Fruit fly (Drosophila melanogaster) whole organism: Measurements from ENCODE around the gene CG15445.

Source experiments
- CG8478 ChIP-seq: fragments of >200 bp; optimal IDR thresholded peaks from 2 replicates; lab custom pipeline; 2018; ENCODE audit warnings: inconsistent platforms
- Dll ChIP-seq: fragments of >200 bp; optimal IDR thresholded peaks from 2 replicates; lab custom pipeline; 2017
- EcR ChIP-seq, 2 experiments: fragments of >200 bp; optimal IDR thresholded peaks; 2 replicates each; lab custom pipeline; 2017; ENCODE audit warnings: missing biosample characterization in 2 of 2, missing genetic modification characterization in 2 of 2, missing genetic modification reagents in 2 of 2
- pan ChIP-seq: fragments of >200 bp; optimal IDR thresholded peaks from 2 replicates; lab custom pipeline; 2017
- psq ChIP-seq: fragments of >200 bp; optimal IDR thresholded peaks from 2 replicates; lab custom pipeline; 2017
- usp ChIP-seq: fragments of >200 bp; optimal IDR thresholded peaks from 2 replicates; lab custom pipeline; 2017; ENCODE audit warnings: missing biosample characterization, missing genetic modification characterization, mixed read lengths

The CG15445 gene

DNA sequence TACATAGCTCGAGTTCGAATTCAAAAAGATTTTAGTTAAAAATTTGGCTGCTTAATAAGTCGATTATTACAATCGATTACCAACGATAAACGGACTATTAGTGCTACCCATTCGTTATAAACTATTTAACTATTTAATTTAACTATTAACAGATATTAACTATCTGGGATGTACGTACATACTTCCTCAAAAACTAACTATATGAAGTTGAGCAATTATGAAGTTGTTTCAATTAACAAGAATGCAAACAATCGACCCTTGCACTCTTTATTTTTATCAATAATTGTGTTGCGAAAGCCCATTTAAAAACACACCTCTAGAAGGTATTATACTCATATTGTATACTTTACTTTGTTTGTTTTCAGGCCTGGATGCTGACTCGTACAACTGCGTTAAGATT lies 10.7 kb upstream of the CG15445 start, which contains the start of gene CG1503:
Gene CG1503, minus strand, starts transcription at position 101 of the 400 bp plus-strand sequence.
- TF ChIP-seq CG8478 (lab: Kevin White, UChicago) (no peak), pan (lab: Kevin White, UChicago) (no peak), EcR (GFP tag; optimal IDR thresholded peaks at IDR 0.05; lab: Kevin White, UChicago) (no peak), psq (lab: Kevin White, UChicago) (no peak), Dll (lab: Kevin White, UChicago) (no peak), usp (GFP tag; lab: Kevin White, UChicago) (no peak)

DNA sequence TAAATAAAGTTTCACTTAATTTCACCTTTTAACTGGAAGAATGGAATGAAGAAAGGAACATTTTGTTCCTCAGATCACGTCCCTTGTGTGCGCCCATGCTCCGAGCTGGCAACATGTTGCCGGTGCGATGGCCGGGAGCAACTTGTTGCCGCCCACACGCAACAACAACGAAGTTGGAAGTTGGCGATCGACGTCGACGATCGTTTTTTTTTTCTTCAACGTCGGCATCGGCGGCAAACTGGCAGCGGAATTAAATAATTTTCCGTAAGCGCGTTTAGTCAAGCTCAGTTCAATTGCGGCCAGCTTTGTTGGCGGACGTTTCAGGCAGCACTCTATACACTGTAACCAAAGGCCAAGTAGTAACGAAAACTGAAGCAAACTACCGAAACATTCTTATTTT lies 6.5 kb downstream of the CG15445 start, which contains the start of gene ldd:
Gene ldd, plus strand, starts transcription at position 136 of the 400 bp plus-strand sequence.
- TF ChIP-seq pan (lab: Kevin White, UChicago) (no peak), usp (GFP tag; lab: Kevin White, UChicago) (no peak)

DNA sequence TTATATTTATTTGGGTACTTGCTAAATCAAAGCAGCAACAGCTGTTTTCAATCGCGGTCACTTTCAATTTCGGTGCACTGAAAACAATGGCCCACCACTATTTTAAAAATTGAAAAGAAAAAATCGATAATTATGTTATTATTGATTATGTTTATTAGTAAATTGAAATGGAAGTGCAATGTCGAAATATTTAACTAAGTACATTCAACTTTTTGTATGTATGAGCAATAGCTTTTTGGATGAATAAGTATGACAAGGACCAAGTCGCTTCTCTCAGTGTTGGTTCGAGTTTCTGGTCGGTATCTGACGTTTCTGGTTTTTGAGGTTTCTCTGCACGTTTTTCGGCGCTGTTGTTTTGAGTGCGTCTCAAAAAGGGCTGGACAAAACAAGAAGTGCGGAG lies 7.2 kb downstream of the CG15445 start:
- no peak for TF ChIP-seq EcR (GFP tag; optimal IDR thresholded peaks at IDR 0.05; lab: Kevin White, UChicago)
- TF ChIP-seq usp (GFP tag; lab: Kevin White, UChicago) = no peak
- no peak for TF ChIP-seq psq (lab: Kevin White, UChicago)
- no peak for TF ChIP-seq pan (lab: Kevin White, UChicago)
- TF ChIP-seq Dll (lab: Kevin White, UChicago) = no peak
- TF ChIP-seq CG8478 (lab: Kevin White, UChicago) = no peak

DNA sequence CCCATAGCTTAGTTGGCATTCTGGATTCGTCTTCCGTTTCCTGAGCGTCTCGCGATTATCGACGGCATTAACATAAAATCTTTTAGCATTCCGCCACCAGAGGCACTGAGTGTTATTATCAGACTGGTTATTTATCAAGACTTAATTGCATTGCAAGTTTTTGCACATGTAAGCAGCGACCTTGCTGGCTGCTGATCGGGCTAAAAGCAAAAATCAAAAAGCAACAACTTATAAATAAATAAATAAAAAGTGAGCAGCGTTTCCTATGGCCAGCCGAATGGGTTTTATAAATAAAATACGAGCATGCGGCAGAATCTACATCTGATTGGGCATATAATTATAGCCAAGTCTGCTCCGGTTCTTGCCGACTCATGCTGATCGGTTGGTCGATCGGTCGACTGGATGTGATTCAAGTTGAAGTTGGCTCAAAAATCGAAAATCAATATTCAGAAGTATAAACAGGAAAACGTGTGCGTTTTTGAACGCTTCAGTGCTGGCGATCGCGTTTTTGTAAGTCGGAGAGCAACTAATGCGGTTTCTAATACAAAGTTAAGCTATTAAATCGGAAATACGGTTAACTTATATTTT lies 9.1 kb downstream of the CG15445 start:
- TF ChIP-seq Dll (lab: Kevin White, UChicago) (no peak), usp (GFP tag; lab: Kevin White, UChicago) (no peak), CG8478 (lab: Kevin White, UChicago) (no peak), psq (lab: Kevin White, UChicago) (no peak), pan (lab: Kevin White, UChicago) (no peak), EcR (GFP tag; optimal IDR thresholded peaks at IDR 0.05; lab: Kevin White, UChicago) (no peak)

DNA sequence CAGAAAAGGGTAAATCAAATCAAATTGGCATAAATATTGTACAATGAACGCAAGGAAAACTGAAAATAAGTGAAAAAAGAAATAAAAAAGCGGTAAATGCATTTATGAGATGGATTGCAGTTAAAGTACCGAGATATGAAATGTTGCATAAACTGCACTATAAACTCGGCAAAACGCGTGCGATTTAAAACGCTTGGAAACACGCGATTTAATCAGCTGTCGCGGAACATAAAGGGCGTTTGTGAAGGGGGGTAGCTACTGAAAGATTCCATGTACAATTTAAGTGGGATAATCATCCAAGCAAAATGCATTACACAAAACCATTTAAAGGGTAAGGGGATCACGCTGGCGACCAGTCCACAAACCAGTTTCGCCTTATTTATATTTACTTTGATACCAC lies 9.8 kb downstream of the CG15445 start:
- no peak for TF ChIP-seq CG8478 (lab: Kevin White, UChicago)
- no peak for TF ChIP-seq psq (lab: Kevin White, UChicago)
- no peak for TF ChIP-seq usp (GFP tag; lab: Kevin White, UChicago)
- TF ChIP-seq Dll (lab: Kevin White, UChicago) = no peak
- TF ChIP-seq pan (lab: Kevin White, UChicago) = no peak
- TF ChIP-seq EcR (GFP tag; optimal IDR thresholded peaks at IDR 0.05; lab: Kevin White, UChicago) = no peak

DNA sequence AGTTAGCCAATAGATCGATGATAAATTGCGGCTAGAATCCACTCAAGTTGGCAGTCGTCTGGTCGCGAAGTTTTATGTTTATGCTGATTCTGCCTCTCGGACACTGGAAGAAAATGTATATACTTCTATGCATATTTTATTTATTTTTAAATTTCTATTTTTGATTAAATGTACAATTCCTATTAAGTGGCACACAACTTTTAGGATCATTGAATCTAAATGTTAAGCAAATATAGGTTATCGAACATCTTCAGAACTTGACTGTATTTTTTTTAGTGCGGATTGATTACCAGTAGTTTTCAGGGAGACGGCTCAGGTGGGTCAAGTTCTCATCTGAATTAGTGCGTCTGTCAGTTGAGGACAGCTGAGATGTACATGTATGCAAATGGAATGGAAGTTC lies 10.3 kb downstream of the CG15445 start:
- no peak for TF ChIP-seq usp (GFP tag; lab: Kevin White, UChicago)
- TF ChIP-seq EcR (GFP tag; optimal IDR thresholded peaks at IDR 0.05; lab: Kevin White, UChicago) = no peak
- no peak for TF ChIP-seq pan (lab: Kevin White, UChicago)
- no peak for TF ChIP-seq CG8478 (lab: Kevin White, UChicago)
- TF ChIP-seq Dll (lab: Kevin White, UChicago) = no peak
- no peak for TF ChIP-seq psq (lab: Kevin White, UChicago)

DNA sequence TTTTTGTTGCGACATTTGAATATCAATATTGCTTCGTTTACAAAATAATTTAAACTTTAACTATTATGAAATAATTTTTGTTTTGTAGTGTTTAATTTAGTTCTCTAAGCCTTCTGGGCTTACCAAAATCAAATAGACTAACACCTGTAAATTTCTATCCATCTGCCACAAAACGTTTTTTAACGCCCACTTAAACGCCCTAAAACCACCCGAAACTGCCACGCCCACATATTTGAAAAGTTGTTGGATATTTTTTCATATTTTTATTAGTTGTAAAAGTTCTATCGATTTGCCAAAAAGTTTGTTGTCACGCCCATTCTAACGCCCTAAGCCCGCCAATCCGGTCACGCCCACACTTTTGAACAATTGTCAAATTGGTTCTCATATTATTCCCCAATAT lies 30.0 kb downstream of the CG15445 start, which contains the start of gene CG45154:
Gene CG45154, minus strand, starts transcription at position 101 of the 400 bp plus-strand sequence.
- TF ChIP-seq EcR (GFP tag; optimal IDR thresholded peaks at IDR 0.05; lab: Kevin White, UChicago) (no peak), psq (lab: Kevin White, UChicago) (no peak)
